1 fruit fly cellular context compared by ENCODE assay signal in the genomic region with DNA sequence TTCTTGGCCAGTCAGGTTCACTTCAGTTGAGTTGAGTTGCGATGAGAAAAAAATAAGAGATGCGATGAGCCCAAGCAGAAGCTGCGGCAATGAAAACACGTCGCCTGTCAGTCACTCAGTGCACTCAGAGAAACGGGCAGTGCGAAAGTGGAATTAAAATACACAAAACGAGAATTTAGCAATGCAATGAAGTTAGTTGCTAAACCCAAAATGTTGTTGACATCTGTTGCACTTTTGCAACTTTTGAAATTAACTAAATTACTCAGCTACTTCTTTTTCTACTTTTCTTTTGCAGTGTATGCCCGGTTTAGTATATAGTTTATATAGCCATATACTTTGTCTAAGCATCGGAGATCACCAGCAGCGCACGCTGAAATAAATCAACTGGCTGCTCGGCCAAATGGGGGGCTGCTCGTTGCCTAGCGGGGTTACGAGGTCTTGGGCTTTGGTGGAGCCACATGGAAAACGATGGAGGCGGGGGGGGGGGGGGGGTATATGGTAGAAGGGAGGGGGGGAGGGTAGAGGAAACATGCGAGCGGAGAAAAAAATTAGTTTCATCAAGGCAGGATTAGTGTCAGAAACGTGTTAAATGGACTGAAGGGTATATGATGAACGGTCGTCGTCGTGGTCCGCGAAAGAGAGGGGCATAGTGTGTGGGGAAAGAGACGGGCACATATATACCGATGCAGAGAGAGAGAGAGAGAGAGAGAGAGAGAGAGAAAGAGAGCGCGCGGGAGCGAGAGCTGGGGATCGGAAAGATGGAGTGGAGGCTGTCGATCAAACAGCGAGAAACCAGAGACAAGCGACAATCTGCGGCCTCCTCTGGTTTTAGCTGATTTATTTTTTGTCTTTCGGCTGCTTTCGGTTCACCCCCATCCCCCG.
A peak's percentile ranks its signal among the peaks of the same experiment; 100 is the strongest.
TF ChIP-seq lines count a peak whose summit lies in the region.

No protein-coding gene starts in this region.

TF ChIP-seq in whole organism, embryonic, 481 proteins besides CTCF, POLR2A, EP300 and RAD21 (continued from another document and continues in another):
- TF ChIP-seq HHEX (GFP tag; optimal IDR thresholded peaks at IDR 0.05; lab: Kevin White, UChicago) = peak; percentile 44
- TF ChIP-seq CG14710 (tag; optimal IDR thresholded peaks at IDR 0.05; lab: Kevin White, UChicago) = peak; percentile 88
- peak; percentile 54 for TF ChIP-seq CG17385 (GFP tag; optimal IDR thresholded peaks at IDR 0.05; lab: Kevin White, UChicago)
- peak; percentile 70 for TF ChIP-seq CG1602 (GFP tag; optimal IDR thresholded peaks at IDR 0.05; lab: Kevin White, UChicago)
- no peak for TF ChIP-seq Opbp (GFP tag; IDR thresholded peaks at IDR 0.05; lab: Robert Waterston, UW; ENCODE audit: partially characterized antibody)
- no peak for TF ChIP-seq sna (GFP tag; IDR thresholded peaks at IDR 0.05; lab: Robert Waterston, UW; ENCODE audit: partially characterized antibody)
- peak; percentile 14 for TF ChIP-seq nau (GFP tag; optimal IDR thresholded peaks at IDR 0.05; lab: Kevin White, UChicago)
- peak; percentile 58 for TF ChIP-seq en (GFP tag; optimal IDR thresholded peaks at IDR 0.05; lab: Kevin White, UChicago)
- peak; percentile 52 for TF ChIP-seq CG1792 (GFP tag; optimal IDR thresholded peaks at IDR 0.05; lab: Kevin White, UChicago)
- no peak for TF ChIP-seq ro (GFP tag; IDR thresholded peaks at IDR 0.05; lab: Robert Waterston, UW)
- no peak for TF ChIP-seq CG15073 (GFP tag; optimal IDR thresholded peaks at IDR 0.05; lab: Kevin White, UChicago)
- TF ChIP-seq h (optimal IDR thresholded peaks at IDR 0.05; lab: Kevin White, UChicago) = no peak
- peak; percentile 16 for TF ChIP-seq cwo (GFP tag; optimal IDR thresholded peaks at IDR 0.05; lab: Kevin White, UChicago)
- TF ChIP-seq Sin3A (optimal IDR thresholded peaks at IDR 0.05; lab: Kevin White, UChicago) = no peak
- TF ChIP-seq Elba2 (GFP tag; optimal IDR thresholded peaks at IDR 0.05; lab: Kevin White, UChicago) = no peak
- TF ChIP-seq CG12155 (GFP tag; optimal IDR thresholded peaks at IDR 0.05; lab: Kevin White, UChicago) = peak; percentile 58
- peak; percentile 23 for TF ChIP-seq CG17568 (GFP tag; optimal IDR thresholded peaks at IDR 0.05; lab: Kevin White, UChicago)
- peak; percentile 65 to 67 for TF ChIP-seq dpn (GFP tag; optimal IDR thresholded peaks at IDR 0.05; lab: Kevin White, UChicago)
- TF ChIP-seq Blimp-1 (GFP tag; optimal IDR thresholded peaks at IDR 0.05; lab: Kevin White, UChicago) = peak; percentile 66
- TF ChIP-seq CG3838 (GFP tag; optimal IDR thresholded peaks at IDR 0.05; lab: Kevin White, UChicago) = no peak
- peak; percentile 14 for TF ChIP-seq CG5180 (GFP tag; optimal IDR thresholded peaks at IDR 0.05; lab: Kevin White, UChicago)
- TF ChIP-seq CG31388 (GFP tag; optimal IDR thresholded peaks at IDR 0.05; lab: Kevin White, UChicago) = peak; percentile 48
- TF ChIP-seq Rfx (GFP tag; IDR thresholded peaks at IDR 0.05; lab: Robert Waterston, UW) = peak; percentile 62
- peak; percentile 79 for TF ChIP-seq CG10267 (tag; optimal IDR thresholded peaks at IDR 0.05; lab: Kevin White, UChicago)
- TF ChIP-seq lov (optimal IDR thresholded peaks at IDR 0.05; lab: Kevin White, UChicago) = no peak
- 0 out of 3 replicates have a peak, but pooled peaks have one; percentile 64 for TF ChIP-seq lov (GFP tag; IDR thresholded peaks at IDR 0.05; lab: Robert Waterston, UW)
- TF ChIP-seq CG3995 (GFP tag; optimal IDR thresholded peaks at IDR 0.05; lab: Kevin White, UChicago) = no peak
- TF ChIP-seq cato (GFP tag; optimal IDR thresholded peaks at IDR 0.05; lab: Kevin White, UChicago; ENCODE audit: borderline replicate concordance) = peak; percentile 63
- TF ChIP-seq Med (GFP tag; lab: Kevin White, UChicago) = peak; percentile 94
- no peak for TF ChIP-seq schlank (tag; optimal IDR thresholded peaks at IDR 0.05; lab: Kevin White, UChicago)
- peak; percentile 63 for TF ChIP-seq Rx (GFP tag; IDR thresholded peaks at IDR 0.05; lab: Robert Waterston, UW)
- peak; percentile 60 for TF ChIP-seq dysf (GFP tag; IDR thresholded peaks at IDR 0.05; lab: Robert Waterston, UW)
- peak; percentile 45 to 88 for TF ChIP-seq bsh (GFP tag; optimal IDR thresholded peaks at IDR 0.05; lab: Kevin White, UChicago)
- peak; percentile 62 for TF ChIP-seq her (GFP tag; optimal IDR thresholded peaks at IDR 0.05; lab: Kevin White, UChicago)
- no peak for TF ChIP-seq Jarid2 (GFP tag; optimal IDR thresholded peaks at IDR 0.05; lab: Kevin White, UChicago)
- TF ChIP-seq hb (GFP tag; IDR thresholded peaks at IDR 0.05; lab: Robert Waterston, UW; ENCODE audit: partially characterized antibody) = no peak
- no peak for TF ChIP-seq emc (GFP tag; optimal IDR thresholded peaks at IDR 0.05; lab: Kevin White, UChicago)
- TF ChIP-seq sc (optimal IDR thresholded peaks at IDR 0.05; lab: Kevin White, UChicago) = no peak
- peak; percentile 67 for TF ChIP-seq sc (GFP tag; optimal IDR thresholded peaks at IDR 0.05; lab: Kevin White, UChicago)
- no peak for TF ChIP-seq Doc3 (GFP tag; IDR thresholded peaks at IDR 0.05; lab: Robert Waterston, UW; ENCODE audit: partially characterized antibody)
- no peak for TF ChIP-seq YL-1 (GFP tag; optimal IDR thresholded peaks at IDR 0.05; lab: Kevin White, UChicago)
- peak; percentile 11 for TF ChIP-seq eyg (GFP tag; optimal IDR thresholded peaks at IDR 0.05; lab: Kevin White, UChicago)
- no peak for TF ChIP-seq Atf6 (GFP tag; IDR thresholded peaks at IDR 0.05; lab: Robert Waterston, UW)
- TF ChIP-seq CG12071 (GFP tag; optimal IDR thresholded peaks at IDR 0.05; lab: Kevin White, UChicago) = peak; percentile 13
- TF ChIP-seq oc (tag; optimal IDR thresholded peaks at IDR 0.05; lab: Kevin White, UChicago) = peak; percentile 98
- peak; percentile 61 for TF ChIP-seq seq (GFP tag; IDR thresholded peaks at IDR 0.05; lab: Robert Waterston, UW)
- TF ChIP-seq knrl (GFP tag; IDR thresholded peaks at IDR 0.05; lab: Robert Waterston, UW; ENCODE audit: partially characterized antibody) = no peak
- TF ChIP-seq vvl (GFP tag; IDR thresholded peaks at IDR 0.05; lab: Robert Waterston, UW) = peak; percentile 75
- no peak for TF ChIP-seq MBD-R2 (GFP tag; IDR thresholded peaks at IDR 0.05; lab: Robert Waterston, UW)
- TF ChIP-seq CG8478 (optimal IDR thresholded peaks at IDR 0.05; lab: Kevin White, UChicago) = no peak
- no peak for TF ChIP-seq pita (GFP tag; optimal IDR thresholded peaks at IDR 0.05; lab: Kevin White, UChicago)
- TF ChIP-seq Aef1 (GFP tag; IDR thresholded peaks at IDR 0.05; lab: Robert Waterston, UW) = 0 out of 3 replicates have a peak, but pooled peaks have one; percentile 16
- TF ChIP-seq tap (tag; optimal IDR thresholded peaks at IDR 0.05; lab: Kevin White, UChicago) = peak; percentile 42
- no peak for TF ChIP-seq ash1 (GFP tag; optimal IDR thresholded peaks at IDR 0.05; lab: Kevin White, UChicago)
- no peak for TF ChIP-seq BEAF-32 (GFP tag; optimal IDR thresholded peaks at IDR 0.05; lab: Kevin White, UChicago)
- TF ChIP-seq CG1603 (tag; optimal IDR thresholded peaks at IDR 0.05; lab: Kevin White, UChicago) = peak; percentile 92
- peak; percentile 54; the same call in 1 of the 2 replicates for TF ChIP-seq ap (GFP tag; IDR thresholded peaks at IDR 0.05; lab: Robert Waterston, UW)
- TF ChIP-seq usp (GFP tag; optimal IDR thresholded peaks at IDR 0.05; lab: Kevin White, UChicago) = no peak
- TF ChIP-seq pfk (GFP tag; optimal IDR thresholded peaks at IDR 0.05; lab: Kevin White, UChicago) = no peak
- peak; percentile 54 for TF ChIP-seq tio (GFP tag; optimal IDR thresholded peaks at IDR 0.05; lab: Kevin White, UChicago)
- TF ChIP-seq CG14667 (GFP tag; IDR thresholded peaks at IDR 0.05; lab: Robert Waterston, UW) = peak; percentile 66
- peak; percentile 80 for TF ChIP-seq CG2202 (tag; optimal IDR thresholded peaks at IDR 0.05; lab: Kevin White, UChicago)
- TF ChIP-seq tna (GFP tag; IDR thresholded peaks at IDR 0.05; lab: Robert Waterston, UW; ENCODE audit: partially characterized antibody) = no peak
- no peak for TF ChIP-seq luna (GFP tag; optimal IDR thresholded peaks at IDR 0.05; lab: Kevin White, UChicago)
- peak; percentile 94 for TF ChIP-seq dmrt11E (tag; optimal IDR thresholded peaks at IDR 0.05; lab: Kevin White, UChicago)
- TF ChIP-seq CoRest (tag; optimal IDR thresholded peaks at IDR 0.05; lab: Kevin White, UChicago) = peak; percentile 77
- TF ChIP-seq Tbp (GFP tag; optimal IDR thresholded peaks at IDR 0.05; lab: Kevin White, UChicago) = no peak
- peak; percentile 46 for TF ChIP-seq CG17359 (tag; optimal IDR thresholded peaks at IDR 0.05; lab: Kevin White, UChicago)
- TF ChIP-seq CG42726 (GFP tag; IDR thresholded peaks at IDR 0.05; lab: Robert Waterston, UW; ENCODE audit: partially characterized antibody) = no peak
- no peak for TF ChIP-seq CG30020 (tag; optimal IDR thresholded peaks at IDR 0.05; lab: Kevin White, UChicago)
- TF ChIP-seq lbe (GFP tag; optimal IDR thresholded peaks at IDR 0.05; lab: Kevin White, UChicago) = no peak
- peak; percentile 77 for TF ChIP-seq HLH3B (GFP tag; IDR thresholded peaks at IDR 0.05; lab: Robert Waterston, UW)
- no peak for TF ChIP-seq pho (GFP tag; optimal IDR thresholded peaks at IDR 0.05; lab: Kevin White, UChicago)
- TF ChIP-seq Abd-B (GFP tag; optimal IDR thresholded peaks at IDR 0.05; lab: Kevin White, UChicago) = peak; percentile 64
- TF ChIP-seq Hand (GFP tag; optimal IDR thresholded peaks at IDR 0.05; lab: Kevin White, UChicago) = no peak
- peak; percentile 76 for TF ChIP-seq CG9609 (GFP tag; optimal IDR thresholded peaks at IDR 0.05; lab: Kevin White, UChicago)
- TF ChIP-seq Hey (tag; optimal IDR thresholded peaks at IDR 0.05; lab: Kevin White, UChicago) = no peak
- no peak for TF ChIP-seq abd-A (tag; optimal IDR thresholded peaks at IDR 0.05; lab: Kevin White, UChicago)
- TF ChIP-seq CG1832 (GFP tag; optimal IDR thresholded peaks at IDR 0.05; lab: Kevin White, UChicago) = peak; percentile 83
- TF ChIP-seq maf-S (GFP tag; optimal IDR thresholded peaks at IDR 0.05; lab: Kevin White, UChicago) = peak; percentile 66
- no peak for TF ChIP-seq Stat92E (GFP tag; optimal IDR thresholded peaks at IDR 0.05; lab: Kevin White, UChicago)
- peak; percentile 1 for TF ChIP-seq Dip3 (GFP tag; optimal IDR thresholded peaks at IDR 0.05; lab: Kevin White, UChicago)
- TF ChIP-seq unc-4 (GFP tag; IDR thresholded peaks at IDR 0.05; lab: Robert Waterston, UW; ENCODE audit: partially characterized antibody) = no peak
- peak; percentile 67 for TF ChIP-seq CG7786 (GFP tag; optimal IDR thresholded peaks at IDR 0.05; lab: Kevin White, UChicago)
- peak; percentile 57 for TF ChIP-seq Nf-YB (GFP tag; optimal IDR thresholded peaks at IDR 0.05; lab: Kevin White, UChicago)
- TF ChIP-seq CG4282 (GFP tag; optimal IDR thresholded peaks at IDR 0.05; lab: Kevin White, UChicago) = peak; percentile 27
- peak; percentile 60 for TF ChIP-seq esg (GFP tag; conservative IDR thresholded peaks at IDR 0.05; lab: Robert Waterston, UW)
- TF ChIP-seq klu (GFP tag; IDR thresholded peaks at IDR 0.05; lab: Robert Waterston, UW) = no peak
- peak; percentile 38 for TF ChIP-seq Fer3 (tag; optimal IDR thresholded peaks at IDR 0.05; lab: Kevin White, UChicago)
- peak; percentile 59 for TF ChIP-seq H2.0 (GFP tag; IDR thresholded peaks at IDR 0.05; lab: Robert Waterston, UW)
- no peak for TF ChIP-seq D19B (GFP tag; optimal IDR thresholded peaks at IDR 0.05; lab: Kevin White, UChicago)
- peak; percentile 81 for TF ChIP-seq Oli (tag; optimal IDR thresholded peaks at IDR 0.05; lab: Kevin White, UChicago)
- TF ChIP-seq Dll (GFP tag; IDR thresholded peaks at IDR 0.05; lab: Robert Waterston, UW; ENCODE audit: partially characterized antibody) = no peak
- peak; percentile 53 for TF ChIP-seq PHDP (tag; optimal IDR thresholded peaks at IDR 0.05; lab: Kevin White, UChicago)
- no peak for TF ChIP-seq slou (GFP tag; optimal IDR thresholded peaks at IDR 0.05; lab: Kevin White, UChicago)
- peak; percentile 69 for TF ChIP-seq croc (GFP tag; conservative IDR thresholded peaks at IDR 0.05; lab: Robert Waterston, UW)
- TF ChIP-seq CG3726 (GFP tag; IDR thresholded peaks at IDR 0.05; lab: Robert Waterston, UW) = no peak
- TF ChIP-seq Drgx (GFP tag; IDR thresholded peaks at IDR 0.05; lab: Robert Waterston, UW) = peak; percentile 19; the same call in 1 of the 2 replicates
- peak; percentile 86 for TF ChIP-seq Xrp1 (GFP tag; IDR thresholded peaks at IDR 0.05; lab: Robert Waterston, UW)
- TF ChIP-seq sqz (GFP tag; optimal IDR thresholded peaks at IDR 0.05; lab: Kevin White, UChicago) = peak; percentile 57
- no peak for TF ChIP-seq al (GFP tag; IDR thresholded peaks at IDR 0.05; lab: Robert Waterston, UW)
- TF ChIP-seq CG11456 (GFP tag; IDR thresholded peaks at IDR 0.05; lab: Robert Waterston, UW) = 0 out of 3 replicates have a peak, but pooled peaks have one; percentile 12
- peak; percentile 97 for TF ChIP-seq Ets65A (GFP tag; lab: Kevin White, UChicago)
- peak; percentile 65; the same call in 2 of the 3 replicates for TF ChIP-seq CG11093 (GFP tag; IDR thresholded peaks at IDR 0.05; lab: Robert Waterston, UW)
- TF ChIP-seq CG17186 (GFP tag; optimal IDR thresholded peaks at IDR 0.05; lab: Kevin White, UChicago) = peak; percentile 24
- no peak for TF ChIP-seq CG7987 (GFP tag; optimal IDR thresholded peaks at IDR 0.05; lab: Kevin White, UChicago)
- peak; percentile 41 for TF ChIP-seq CG4617 (GFP tag; optimal IDR thresholded peaks at IDR 0.05; lab: Kevin White, UChicago; ENCODE audit: borderline replicate concordance)
- TF ChIP-seq D19A (tag; optimal IDR thresholded peaks at IDR 0.05; lab: Kevin White, UChicago) = peak; percentile 74
- peak; percentile 63 for TF ChIP-seq ATbp (GFP tag; optimal IDR thresholded peaks at IDR 0.05; lab: Kevin White, UChicago)
- TF ChIP-seq CG2678 (tag; optimal IDR thresholded peaks at IDR 0.05; lab: Kevin White, UChicago) = peak; percentile 74
- TF ChIP-seq CG2712 (tag; optimal IDR thresholded peaks at IDR 0.05; lab: Kevin White, UChicago) = peak; percentile 89
- TF ChIP-seq Gsc (GFP tag; IDR thresholded peaks at IDR 0.05; lab: Robert Waterston, UW) = peak; percentile 51; the same call in 1 of the 2 replicates
- no peak for TF ChIP-seq NK7.1 (GFP tag; optimal IDR thresholded peaks at IDR 0.05; lab: Kevin White, UChicago)
- TF ChIP-seq Bdp1 (GFP tag; optimal IDR thresholded peaks at IDR 0.05; lab: Kevin White, UChicago) = peak; percentile 44
- no peak for TF ChIP-seq CG9797 (GFP tag; optimal IDR thresholded peaks at IDR 0.05; lab: Kevin White, UChicago)
- TF ChIP-seq CG6813 (GFP tag; optimal IDR thresholded peaks at IDR 0.05; lab: Kevin White, UChicago) = peak; percentile 47
- TF ChIP-seq inv (GFP tag; IDR thresholded peaks at IDR 0.05; lab: Robert Waterston, UW; ENCODE audit: partially characterized antibody) = no peak
- TF ChIP-seq CG6689 (GFP tag; IDR thresholded peaks at IDR 0.05; lab: Robert Waterston, UW) = peak; percentile 82
- no peak for TF ChIP-seq Dfd (GFP tag; optimal IDR thresholded peaks at IDR 0.05; lab: Kevin White, UChicago)
- TF ChIP-seq CG16779 (GFP tag; IDR thresholded peaks at IDR 0.05; lab: Robert Waterston, UW) = no peak
- TF ChIP-seq CG4424 (GFP tag; optimal IDR thresholded peaks at IDR 0.05; lab: Kevin White, UChicago) = peak; percentile 82
